Worm (Caenorhabditis elegans) whole organism, L3 larva: ENCODE data around the gene str-238.

Source experiments
- R02D3.7 ChIP-seq: fragments of 150-350 bp; optimal IDR thresholded peaks from 2 replicates; lab custom pipeline; 2014; ENCODE audit warnings: missing biosample characterization, missing genetic modification characterization
- aly-2 ChIP-seq: fragments of 150-350 bp; optimal IDR thresholded peaks from 2 replicates; lab custom pipeline; 2014; ENCODE audit warnings: missing biosample characterization, missing genetic modification characterization
- ama-1 ChIP-seq: fragments of 150-350 bp; optimal IDR thresholded peaks from 2 replicates; lab custom pipeline; 2018
- ceh-28 ChIP-seq: fragments of 150-350 bp; optimal IDR thresholded peaks from 2 replicates; lab custom pipeline; 2014; ENCODE audit warnings: missing biosample characterization, missing genetic modification reagents, missing genetic modification characterization
- ceh-82 ChIP-seq: fragments of 150-350 bp; optimal IDR thresholded peaks from 2 replicates; lab custom pipeline; 2014; ENCODE audit warnings: missing biosample characterization, missing genetic modification characterization
- ceh-9 ChIP-seq: sonication (generic microtip); optimal IDR thresholded peaks from 2 replicates; lab custom pipeline; 2018; ENCODE audit warnings: missing biosample characterization, missing genetic modification characterization
- egl-5 ChIP-seq: fragments of 150-350 bp; optimal IDR thresholded peaks from 2 replicates; lab custom pipeline; 2017; ENCODE audit warnings: missing biosample characterization, missing genetic modification reagents, missing genetic modification characterization, inconsistent platforms
- elt-1 ChIP-seq: fragments of 150-350 bp; optimal IDR thresholded peaks from 2 replicates; lab custom pipeline; 2014; ENCODE audit warnings: missing biosample characterization, missing genetic modification characterization
- elt-3 ChIP-seq, 3 experiments: fragments of 150-350 bp in 1 of 3; sonication (generic microtip) in 2 of 3; optimal IDR thresholded peaks; 2 replicates in 2 of 3; 4 replicates in 1 of 3; lab custom pipeline; 2014 to 2017; ENCODE audit warnings: missing biosample characterization in 3 of 3, missing genetic modification characterization in 3 of 3
- eor-1 ChIP-seq, 2 experiments: fragments of 150-350 bp; optimal IDR thresholded peaks; 2 replicates each; lab custom pipeline; 2014 to 2018; ENCODE audit warnings: missing biosample characterization in 2 of 2, missing genetic modification characterization in 2 of 2
- fkh-10 ChIP-seq: sonication (generic microtip); optimal IDR thresholded peaks from 2 replicates; lab custom pipeline; 2017; ENCODE audit warnings: missing biosample characterization, missing genetic modification reagents, missing genetic modification characterization
- fos-1 ChIP-seq: fragments of 150-350 bp; optimal IDR thresholded peaks from 2 replicates; lab custom pipeline; 2014; ENCODE audit warnings: missing biosample characterization, missing genetic modification characterization
- hmg-11 ChIP-seq: sonication (generic microtip); optimal IDR thresholded peaks from 2 replicates; lab custom pipeline; 2016; ENCODE audit warnings: missing genetic modification characterization, missing compliant biosample characterization
- lin-15B ChIP-seq: fragments of 150-350 bp; optimal IDR thresholded peaks from 2 replicates; lab custom pipeline; 2014; ENCODE audit warnings: missing biosample characterization, missing genetic modification characterization
- lin-39 ChIP-seq: fragments of 150-350 bp; optimal IDR thresholded peaks from 2 replicates; lab custom pipeline; 2018; ENCODE audit warnings: missing biosample characterization, missing genetic modification reagents, missing genetic modification characterization
- mdl-1 ChIP-seq: fragments of 150-350 bp; optimal IDR thresholded peaks from 2 replicates; lab custom pipeline; 2014; ENCODE audit warnings: missing biosample characterization, missing genetic modification characterization
- mml-1 ChIP-seq: fragments of 150-350 bp; sonication (generic microtip); optimal IDR thresholded peaks from 3 replicates; lab custom pipeline; 2014; ENCODE audit warnings: missing biosample characterization, missing genetic modification characterization
- nhr-11 ChIP-seq: fragments of 150-350 bp; optimal IDR thresholded peaks from 2 replicates; lab custom pipeline; 2014; ENCODE audit warnings: missing biosample characterization, missing genetic modification characterization
- nhr-12 ChIP-seq: fragments of 150-350 bp; optimal IDR thresholded peaks from 2 replicates; lab custom pipeline; 2014; ENCODE audit warnings: missing biosample characterization, missing genetic modification characterization
- nhr-23 ChIP-seq: fragments of 150-350 bp; optimal IDR thresholded peaks from 2 replicates; lab custom pipeline; 2014; ENCODE audit warnings: missing biosample characterization, missing genetic modification reagents, missing genetic modification characterization
- nhr-237 ChIP-seq: fragments of 150-350 bp; optimal IDR thresholded peaks from 2 replicates; lab custom pipeline; 2014; ENCODE audit warnings: missing biosample characterization, missing genetic modification characterization
- nhr-25 ChIP-seq: sonication (generic microtip); optimal IDR thresholded peaks from 2 replicates; lab custom pipeline; 2017; ENCODE audit warnings: missing biosample characterization, missing genetic modification characterization
- nhr-67 ChIP-seq: fragments of 150-350 bp; optimal IDR thresholded peaks from 2 replicates; lab custom pipeline; 2014; ENCODE audit warnings: missing biosample characterization, missing genetic modification characterization
- nhr-76 ChIP-seq: fragments of 150-350 bp; sonication (generic microtip); optimal IDR thresholded peaks from 5 replicates; lab custom pipeline; 2014; ENCODE audit warnings: missing biosample characterization, missing genetic modification characterization
- nhr-77 ChIP-seq: fragments of 150-350 bp; optimal IDR thresholded peaks from 2 replicates; lab custom pipeline; 2014; ENCODE audit warnings: missing biosample characterization, missing genetic modification characterization
- sea-2 ChIP-seq: fragments of 150-350 bp; sonication (generic microtip); optimal IDR thresholded peaks from 4 replicates; lab custom pipeline; 2014; ENCODE audit warnings: missing biosample characterization, missing genetic modification reagents, missing genetic modification characterization
- skn-1 ChIP-seq: fragments of 150-350 bp; optimal IDR thresholded peaks from 2 replicates; lab custom pipeline; 2014; ENCODE audit warnings: missing biosample characterization, missing genetic modification characterization
- snpc-4 ChIP-seq: fragments of 150-350 bp; optimal IDR thresholded peaks from 2 replicates; lab custom pipeline; 2014; ENCODE audit warnings: missing biosample characterization, missing genetic modification characterization
- tbx-2 ChIP-seq: sonication (generic microtip); optimal IDR thresholded peaks from 2 replicates; lab custom pipeline; 2016; ENCODE audit warnings: mild to moderate bottlenecking, missing genetic modification characterization, missing compliant biosample characterization
- unc-39 ChIP-seq: sonication (generic microtip); optimal IDR thresholded peaks from 4 replicates; lab custom pipeline; 2017; ENCODE audit warnings: missing biosample characterization, missing genetic modification characterization
- unc-62 ChIP-seq: fragments of 150-350 bp; sonication (generic microtip); optimal IDR thresholded peaks from 4 replicates; lab custom pipeline; 2014; ENCODE audit warnings: missing biosample characterization, missing genetic modification reagents, missing genetic modification characterization
- zag-1 ChIP-seq: fragments of 150-350 bp; optimal IDR thresholded peaks from 2 replicates; lab custom pipeline; 2014; ENCODE audit warnings: missing biosample characterization, missing genetic modification characterization
- ztf-11 ChIP-seq: fragments of 150-350 bp; optimal IDR thresholded peaks from 2 replicates; lab custom pipeline; 2014; ENCODE audit warnings: missing biosample characterization, missing genetic modification characterization
- ztf-4 ChIP-seq: fragments of 150-350 bp; optimal IDR thresholded peaks from 2 replicates; lab custom pipeline; 2014; ENCODE audit warnings: missing biosample characterization, missing genetic modification characterization

str-238 gene

ce11 chrV:801555-802060, 36.8 kb downstream of the str-238 start:
- TF ChIP-seq snpc-4 (tag; lab: Kevin White, UChicago), result no peak
- peak; percentile 84 for TF ChIP-seq elt-1 (tag; lab: Kevin White, UChicago)
- TF ChIP-seq fos-1 (tag; lab: Kevin White, UChicago), result no peak
- TF ChIP-seq nhr-76 (tag; lab: Kevin White, UChicago), result no peak
- TF ChIP-seq nhr-23, result peak; percentile 21
- no peak for TF ChIP-seq ztf-4
- TF ChIP-seq nhr-25, result peak; percentile 39
- TF ChIP-seq, all 47 proteins: peak for 3

DNA sequence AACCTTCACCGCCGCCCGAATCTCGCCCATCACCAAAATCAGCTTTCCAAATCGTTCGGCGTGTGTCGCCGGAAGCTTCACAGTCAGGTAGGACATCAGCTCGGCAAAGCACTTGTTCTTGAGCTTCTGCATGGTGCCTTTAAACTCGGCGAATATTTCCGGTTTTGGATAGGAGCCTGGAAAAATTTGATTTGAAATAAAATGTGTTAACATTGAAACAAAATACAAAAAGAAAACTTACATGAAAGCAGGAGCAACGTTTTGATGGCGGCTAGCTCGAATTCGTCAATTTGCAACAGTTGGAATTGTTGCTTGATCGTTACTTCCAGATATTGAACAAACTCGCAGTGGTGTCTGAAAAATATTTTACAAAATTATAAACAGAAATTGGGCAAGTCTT, 37.9 kb downstream of the str-238 start:
- no peak for TF ChIP-seq nhr-11 (tag; lab: Kevin White, UChicago)
- no peak for TF ChIP-seq fkh-10 (GFP tag; lab: Kevin White, UChicago)
- TF ChIP-seq zag-1, result no peak
- no peak for TF ChIP-seq R02D3.7 (tag; lab: Kevin White, UChicago)
- no peak for TF ChIP-seq tbx-2 (tag; lab: Kevin White, UChicago)
- TF ChIP-seq unc-62 (GFP tag; lab: Kevin White, UChicago), result no peak
- no peak for TF ChIP-seq nhr-67 (tag; lab: Kevin White, UChicago)
- no peak for TF ChIP-seq sea-2 (GFP tag; lab: Kevin White, UChicago)
- TF ChIP-seq ceh-82 (tag; lab: Kevin White, UChicago), result no peak
- no peak for TF ChIP-seq lin-15B (tag; lab: Kevin White, UChicago)
- TF ChIP-seq nhr-23, result no peak
- no peak for TF ChIP-seq ztf-4
- TF ChIP-seq egl-5 (tag; lab: Kevin White, UChicago), result no peak

- TF ChIP-seq lin-39, result no peak
- no peak for TF ChIP-seq fos-1 (tag; lab: Kevin White, UChicago)
- TF ChIP-seq nhr-77, result no peak
- no peak for TF ChIP-seq aly-2
- no peak for TF ChIP-seq nhr-11 (tag; lab: Kevin White, UChicago)
- TF ChIP-seq sea-2 (GFP tag; lab: Kevin White, UChicago), result no peak
- TF ChIP-seq eor-1 (tag; optimal IDR thresholded peaks at IDR 0.05; lab: Kevin White, UChicago), result no peak
Observed at ce11 chrV:803472-803871, 38.6 kb downstream of the str-238 start.

DNA sequence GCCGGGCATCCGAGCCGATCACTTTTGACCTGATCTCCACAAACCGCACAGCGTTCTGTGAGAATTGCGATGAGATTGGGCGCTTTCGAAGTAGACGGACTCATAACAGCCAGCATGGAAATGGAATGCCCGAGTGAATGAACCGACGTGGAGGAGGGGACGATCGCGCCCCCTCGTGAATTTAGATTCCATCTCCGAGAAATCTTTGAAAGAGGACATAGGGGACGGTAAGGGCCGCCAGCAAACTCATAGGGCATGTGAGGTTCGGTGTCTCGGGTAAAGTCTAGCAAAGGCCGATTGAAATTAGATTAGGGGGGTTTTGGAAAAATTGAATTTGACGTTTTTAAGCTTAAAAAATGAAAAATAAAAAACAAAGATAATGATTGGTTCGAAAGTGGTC, 39.7 kb downstream of the str-238 start, which contains the start of gene nhr-270:
Gene nhr-270 (minus strand): TSS at position 257 of the 400 bp plus-strand sequence.
- TF ChIP-seq nhr-237 (no peak), skn-1 (no peak), mdl-1 (no peak), sea-2 (GFP tag; lab: Kevin White, UChicago) (no peak), mml-1 (tag; lab: Kevin White, UChicago) (no peak), fkh-10 (GFP tag; lab: Kevin White, UChicago) (no peak), ceh-82 (tag; lab: Kevin White, UChicago) (no peak), ztf-11 (tag; lab: Kevin White, UChicago) (no peak), ztf-4 (no peak), elt-1 (tag; lab: Kevin White, UChicago) (peak; percentile 7), aly-2 (no peak), elt-3 (tag; optimal IDR thresholded peaks at IDR 0.05; lab: Kevin White, UChicago) (no peak), nhr-77 (no peak), tbx-2 (tag; lab: Kevin White, UChicago) (no peak), snpc-4 (tag; lab: Kevin White, UChicago) (no peak), nhr-25 (peak; percentile 0), nhr-23 (peak; percentile 2), eor-1 (tag; optimal IDR thresholded peaks at IDR 0.05; lab: Kevin White, UChicago) (no peak), ceh-28 (tag; lab: Kevin White, UChicago) (no peak), hmg-11 (tag; lab: Kevin White, UChicago) (no peak), ama-1 (lab: Kevin White, UChicago) (no peak)
- TF ChIP-seq, all 47 proteins: peak for 3

- TF ChIP-seq nhr-12 (no peak), nhr-237 (no peak), nhr-25 (no peak), fkh-10 (GFP tag; lab: Kevin White, UChicago) (no peak), ceh-82 (tag; lab: Kevin White, UChicago) (no peak), ceh-9 (tag; lab: Kevin White, UChicago) (no peak), hmg-11 (tag; lab: Kevin White, UChicago) (no peak), nhr-23 (no peak), unc-39 (no peak), fos-1 (tag; lab: Kevin White, UChicago) (no peak), elt-1 (tag; lab: Kevin White, UChicago) (no peak), ceh-28 (tag; lab: Kevin White, UChicago) (no peak), tbx-2 (tag; lab: Kevin White, UChicago) (no peak)
Observed at ce11 chrV:808260-808659, 43.4 kb downstream of the str-238 start.
